Fruit fly (Drosophila melanogaster) whole organism, embryonic: ENCODE results near the gene kirre.

Source experiments
- B-H1 ChIP-seq: fragments of 200-800 bp; sonication (Bioruptor generic); IDR thresholded peaks from 3 replicates; pipeline ENCODE4 v1.3.6; 2022; ENCODE audit warnings: missing biosample characterization, missing genetic modification characterization
- Bgb ChIP-seq: fragments of 200-800 bp; sonication (Bioruptor generic); IDR thresholded peaks from 2 replicates; pipeline ENCODE4 v1.3.6; 2022; ENCODE audit warnings: missing biosample characterization, missing genetic modification characterization; ENCODE audit not compliant: partially characterized antibody
- CG10147 ChIP-seq: fragments of 200-800 bp; sonication (Bioruptor generic); optimal IDR thresholded peaks from 2 replicates; lab custom pipeline; 2019; ENCODE audit warnings: missing biosample characterization, mild to moderate bottlenecking, missing genetic modification characterization, moderate library complexity
- CG10462 ChIP-seq: fragments of 200-800 bp; sonication (Bioruptor generic); optimal IDR thresholded peaks from 2 replicates; lab custom pipeline; 2016; ENCODE audit warnings: missing biosample characterization, missing genetic modification characterization
- CG11723 ChIP-seq: fragments of 200-800 bp; sonication (Bioruptor generic); optimal IDR thresholded peaks from 2 replicates; lab custom pipeline; 2017; ENCODE audit warnings: missing biosample characterization, mild to moderate bottlenecking, missing genetic modification characterization
- CG1233 ChIP-seq: fragments of 200-800 bp; sonication (Bioruptor generic); optimal IDR thresholded peaks from 4 replicates; lab custom pipeline; 2018; ENCODE audit warnings: missing biosample characterization, mild to moderate bottlenecking, missing genetic modification characterization
- CG13296 ChIP-seq: fragments of 200-800 bp; sonication (Bioruptor generic); optimal IDR thresholded peaks from 3 replicates; lab custom pipeline; 2018; ENCODE audit warnings: missing biosample characterization, mild to moderate bottlenecking, missing genetic modification characterization
- CG14860 ChIP-seq: fragments of 200-800 bp; sonication (Bioruptor generic); IDR thresholded peaks from 3 replicates; pipeline ENCODE4 v1.3.6; 2022; ENCODE audit warnings: missing biosample characterization, missing genetic modification characterization; ENCODE audit not compliant: partially characterized antibody
- CG1603 ChIP-seq: fragments of 200-800 bp; sonication (Bioruptor generic); optimal IDR thresholded peaks from 2 replicates; lab custom pipeline; 2019; ENCODE audit warnings: missing biosample characterization, mild to moderate bottlenecking, missing genetic modification characterization, moderate library complexity
- CG17568 ChIP-seq: fragments of 200-800 bp; sonication (Bioruptor generic); optimal IDR thresholded peaks from 2 replicates; lab custom pipeline; 2018; ENCODE audit warnings: missing biosample characterization, mild to moderate bottlenecking, missing genetic modification characterization, moderate library complexity
- CG17802 ChIP-seq: fragments of 200-800 bp; sonication (Bioruptor generic); optimal IDR thresholded peaks from 2 replicates; lab custom pipeline; 2018; ENCODE audit warnings: missing biosample characterization, mild to moderate bottlenecking, missing genetic modification characterization, moderate library complexity
- CG2678 ChIP-seq: fragments of 200-800 bp; sonication (Bioruptor generic); optimal IDR thresholded peaks from 3 replicates; lab custom pipeline; 2019; ENCODE audit warnings: missing biosample characterization, mild to moderate bottlenecking, missing genetic modification characterization, moderate library complexity
- CG2712 ChIP-seq: fragments of 200-800 bp; optimal IDR thresholded peaks from 3 replicates; lab custom pipeline; 2019; ENCODE audit warnings: missing biosample characterization, mild to moderate bottlenecking, missing genetic modification characterization, moderate library complexity
- CG3726 ChIP-seq: fragments of 200-800 bp; sonication (Bioruptor generic); IDR thresholded peaks from 3 replicates; pipeline ENCODE4, ENCODE4 v1.3.6; 2022; ENCODE audit warnings: missing biosample characterization, missing genetic modification characterization
- CG5953 ChIP-seq: fragments of 200-800 bp; sonication (Bioruptor generic); IDR thresholded peaks from 2 replicates; pipeline ENCODE4 v1.3.6; 2022; ENCODE audit warnings: missing biosample characterization, missing genetic modification characterization
- CG6791 ChIP-seq: fragments of 200-800 bp; sonication (Bioruptor generic); IDR thresholded peaks from 3 replicates; pipeline ENCODE4 v1.3.6; 2022; ENCODE audit warnings: missing biosample characterization, missing genetic modification characterization; ENCODE audit not compliant: partially characterized antibody
- CG6813 ChIP-seq: fragments of 200-800 bp; sonication (Bioruptor generic); optimal IDR thresholded peaks from 2 replicates; lab custom pipeline; 2017; ENCODE audit warnings: missing biosample characterization, missing genetic modification characterization, mild to moderate bottlenecking, moderate library complexity, missing genetic modification reagents
- CG8281 ChIP-seq: fragments of 200-800 bp; sonication (Bioruptor generic); optimal IDR thresholded peaks from 2 replicates; lab custom pipeline; 2018; ENCODE audit warnings: missing biosample characterization, mild to moderate bottlenecking, missing genetic modification characterization, moderate library complexity
- CG9876 ChIP-seq: fragments of 200-800 bp; sonication (Bioruptor generic); optimal IDR thresholded peaks from 2 replicates; lab custom pipeline; 2016; ENCODE audit warnings: missing biosample characterization, missing genetic modification characterization
- Camta ChIP-seq: fragments of 200-800 bp; sonication (Bioruptor generic); optimal IDR thresholded peaks from 2 replicates; lab custom pipeline; 2016; ENCODE audit warnings: missing biosample characterization, missing genetic modification characterization
- D19A ChIP-seq: fragments of 200-800 bp; optimal IDR thresholded peaks from 3 replicates; lab custom pipeline; 2019; ENCODE audit warnings: missing biosample characterization, mild to moderate bottlenecking, missing genetic modification characterization, moderate library complexity
- Dbx ChIP-seq: fragments of 200-800 bp; sonication (Bioruptor generic); IDR thresholded peaks from 3 replicates; pipeline ENCODE4 v1.3.6; 2022; ENCODE audit warnings: missing biosample characterization, missing genetic modification characterization
- HHEX ChIP-seq: fragments of 200-800 bp; sonication (Bioruptor generic); optimal IDR thresholded peaks from 3 replicates; lab custom pipeline; 2017; ENCODE audit warnings: missing biosample characterization, mild to moderate bottlenecking, missing genetic modification characterization, missing genetic modification reagents
- Hsf ChIP-seq: fragments of 200-800 bp; sonication (Bioruptor generic); optimal IDR thresholded peaks from 3 replicates; lab custom pipeline; 2016; ENCODE audit warnings: missing biosample characterization, missing genetic modification characterization
- Optix ChIP-seq: fragments of 200-800 bp; sonication (Bioruptor generic); IDR thresholded peaks from 3 replicates; pipeline ENCODE4 v1.3.6; 2022; ENCODE audit warnings: missing biosample characterization, missing genetic modification characterization
- ap ChIP-seq: fragments of 200-800 bp; sonication (Bioruptor generic); IDR thresholded peaks from 2 replicates; pipeline ENCODE4 v1.3.6; 2022; ENCODE audit warnings: missing biosample characterization, missing genetic modification characterization
- ash1 ChIP-seq: fragments of 200-800 bp; sonication (Bioruptor generic); optimal IDR thresholded peaks from 2 replicates; lab custom pipeline; 2018; ENCODE audit warnings: missing biosample characterization, mild to moderate bottlenecking, missing genetic modification characterization
- chn ChIP-seq: fragments of 200-800 bp; sonication (Bioruptor generic); optimal IDR thresholded peaks from 2 replicates; lab custom pipeline; 2016; ENCODE audit warnings: missing biosample characterization, missing genetic modification characterization
- fd64A ChIP-seq: fragments of 200-800 bp; sonication (Bioruptor generic); optimal IDR thresholded peaks from 3 replicates; lab custom pipeline; 2018; ENCODE audit warnings: missing biosample characterization, mild to moderate bottlenecking, missing genetic modification characterization
- gfzf ChIP-seq: fragments of 200-800 bp; sonication (Bioruptor generic); optimal IDR thresholded peaks from 2 replicates; lab custom pipeline; 2016; ENCODE audit warnings: missing biosample characterization, mild to moderate bottlenecking, missing genetic modification characterization, moderate library complexity
- lmd ChIP-seq: fragments of 200-800 bp; sonication (Bioruptor generic); IDR thresholded peaks from 2 replicates; pipeline ENCODE4 v1.3.6; 2022; ENCODE audit warnings: missing biosample characterization, missing genetic modification characterization
- nerfin-2 ChIP-seq: fragments of 200-800 bp; sonication (Bioruptor generic); IDR thresholded peaks from 2 replicates; pipeline ENCODE4 v1.3.6; 2022; ENCODE audit warnings: missing biosample characterization, missing genetic modification characterization; ENCODE audit not compliant: partially characterized antibody
- pfk ChIP-seq: fragments of 200-800 bp; sonication (Bioruptor generic); optimal IDR thresholded peaks from 2 replicates; lab custom pipeline; 2018; ENCODE audit warnings: missing biosample characterization, mild to moderate bottlenecking, missing genetic modification characterization, moderate library complexity
- sc ChIP-seq, 3 experiments: fragments of >200 bp in 2 of 3; fragments of 200-800 bp in 1 of 3; sonication (Bioruptor generic) in 1 of 3; optimal IDR thresholded peaks; 2 replicates in 2 of 3; 3 replicates in 1 of 3; lab custom pipeline; 2017; ENCODE audit warnings: mild to moderate bottlenecking in 1 of 3, missing biosample characterization in 1 of 3, missing genetic modification characterization in 1 of 3, missing genetic modification reagents in 1 of 3
- slou ChIP-seq: fragments of 200-800 bp; sonication (Bioruptor generic); optimal IDR thresholded peaks from 3 replicates; lab custom pipeline; 2016; ENCODE audit warnings: missing biosample characterization, missing genetic modification characterization
- sr ChIP-seq: fragments of 200-800 bp; sonication (Bioruptor generic); IDR thresholded peaks from 3 replicates; pipeline ENCODE4 v1.3.6; 2022; ENCODE audit warnings: missing biosample characterization, missing genetic modification characterization
- tap ChIP-seq: fragments of 200-800 bp; optimal IDR thresholded peaks from 3 replicates; lab custom pipeline; 2019; ENCODE audit warnings: missing biosample characterization, mild to moderate bottlenecking, missing genetic modification characterization, moderate library complexity
- wdn ChIP-seq: fragments of 200-800 bp; sonication (Bioruptor generic); IDR thresholded peaks from 2 replicates; pipeline ENCODE4 v1.3.6; 2022; ENCODE audit warnings: missing biosample characterization, missing genetic modification characterization
- zfh1 ChIP-seq: fragments of 200-800 bp; sonication (Bioruptor generic); IDR thresholded peaks from 3 replicates; pipeline ENCODE4 v1.3.6; 2022; ENCODE audit warnings: missing biosample characterization, missing genetic modification characterization

kirre gene

DNA sequence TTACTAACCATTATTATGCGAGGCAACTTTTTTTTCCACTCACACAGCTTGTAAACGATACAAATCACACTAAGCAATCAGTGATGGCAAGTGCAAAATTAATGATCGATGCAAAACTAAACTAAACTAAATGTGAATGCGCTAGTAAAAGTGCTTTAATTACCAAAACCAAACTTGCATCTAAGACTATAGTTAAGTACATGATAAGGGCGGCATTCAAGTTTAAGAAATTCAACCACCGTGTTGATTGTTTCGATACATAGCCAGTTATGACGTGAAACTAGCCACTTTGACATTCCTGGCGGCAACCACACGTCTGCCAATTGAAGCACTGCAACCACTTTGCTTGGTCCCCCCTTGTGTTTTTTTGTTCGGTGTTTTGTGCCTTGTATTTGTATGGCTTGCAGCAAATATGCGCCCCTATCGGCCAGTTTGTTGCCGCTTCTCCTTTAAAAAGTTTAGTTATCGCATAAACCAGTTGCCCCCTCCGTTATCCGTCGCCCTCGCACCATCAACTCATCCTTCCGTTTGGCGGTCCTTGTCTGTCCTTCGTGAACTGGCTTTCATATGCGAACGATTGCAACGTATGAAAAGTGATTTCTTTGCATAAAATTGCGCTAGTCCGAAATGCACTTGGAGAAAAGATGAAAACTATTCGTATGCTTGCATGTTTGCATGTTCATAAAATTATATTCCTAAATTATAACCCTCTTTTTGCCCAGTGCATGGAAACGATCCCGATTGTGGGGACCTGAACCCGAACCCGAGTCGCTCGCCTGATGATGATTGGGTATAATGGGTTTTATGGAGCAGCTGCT, 284.4 kb downstream of the kirre start (continued):
- no peak for TF ChIP-seq wdn (GFP tag; lab: Robert Waterston, UW)
- TF ChIP-seq CG14860 (GFP tag; lab: Robert Waterston, UW): no peak
- peak; percentile 10 for TF ChIP-seq CG17802 (tag; lab: Kevin White, UChicago)
- TF ChIP-seq gfzf (GFP tag; lab: Kevin White, UChicago): no peak
- peak; percentile 44 for TF ChIP-seq HHEX (GFP tag; lab: Kevin White, UChicago)
- TF ChIP-seq CG13296 (GFP tag; lab: Kevin White, UChicago): no peak
- TF ChIP-seq CG1233 (GFP tag; lab: Kevin White, UChicago): peak; percentile 31
- no peak for TF ChIP-seq D19A
- peak; percentile 45 for TF ChIP-seq CG11723 (GFP tag; lab: Kevin White, UChicago)
- TF ChIP-seq CG5953 (GFP tag; lab: Robert Waterston, UW): peak; percentile 78
- TF ChIP-seq CG10147: no peak
- no peak for TF ChIP-seq CG6813
- peak; percentile 50 for TF ChIP-seq ap (GFP tag; lab: Robert Waterston, UW)
- no peak for TF ChIP-seq ash1 (GFP tag; lab: Kevin White, UChicago)
- peak; percentile 3 for TF ChIP-seq CG8281
- peak; percentile 55 for TF ChIP-seq tap (tag; lab: Kevin White, UChicago)
- no peak for TF ChIP-seq sc (optimal IDR thresholded peaks at IDR 0.05; lab: Kevin White, UChicago)
- TF ChIP-seq sc (GFP tag; optimal IDR thresholded peaks at IDR 0.05; lab: Kevin White, UChicago): no peak
- TF ChIP-seq Optix (GFP tag; lab: Robert Waterston, UW): peak; percentile 55; the same call in 1 of the 3 replicates
- TF ChIP-seq B-H1: no peak
- TF ChIP-seq Dbx (GFP tag; lab: Robert Waterston, UW): no peak
- TF ChIP-seq Bgb (GFP tag; lab: Robert Waterston, UW): no peak
- peak; percentile 46 for TF ChIP-seq CG17568 (GFP tag; lab: Kevin White, UChicago)
- TF ChIP-seq zfh1 (GFP tag; lab: Robert Waterston, UW): peak; percentile 71
- no peak for TF ChIP-seq Hsf (GFP tag; lab: Kevin White, UChicago)
- no peak for TF ChIP-seq CG10462 (GFP tag; lab: Kevin White, UChicago)
- no peak for TF ChIP-seq nerfin-2 (GFP tag; lab: Robert Waterston, UW)
- TF ChIP-seq CG2712 (tag; lab: Kevin White, UChicago): peak; percentile 57
- peak; percentile 63 for TF ChIP-seq fd64A (GFP tag; lab: Kevin White, UChicago)
- TF ChIP-seq CG2678 (tag; lab: Kevin White, UChicago): peak; percentile 17
- TF ChIP-seq lmd (GFP tag; lab: Robert Waterston, UW): no peak
- TF ChIP-seq CG1603: peak; percentile 38
- peak; percentile 76 for TF ChIP-seq sr
- 0 out of 3 replicates have a peak, but pooled peaks have one; percentile 57 for TF ChIP-seq CG3726
- no peak for TF ChIP-seq slou
- TF ChIP-seq CG9876 (GFP tag; lab: Kevin White, UChicago): no peak
- peak; percentile 49; the same call in 1 of the 3 replicates for TF ChIP-seq CG6791
- TF ChIP-seq chn (GFP tag; lab: Kevin White, UChicago): no peak
- TF ChIP-seq Camta (GFP tag; lab: Kevin White, UChicago): no peak
- no peak for TF ChIP-seq pfk (GFP tag; lab: Kevin White, UChicago)
